Worm (Caenorhabditis elegans): Measurements from ENCODE around the gene srbc-45.

ce11 chrV:12773222-12773621 is 30.2 kb upstream of the srbc-45 start, which contains the start of gene ZC455.1:
- no peak for TF ChIP-seq snpc-4 (tag; optimal IDR thresholded peaks at IDR 0.05)
- TF ChIP-seq elt-3 (tag; optimal IDR thresholded peaks at IDR 0.05): no peak
- no peak for TF ChIP-seq nhr-237 (tag; optimal IDR thresholded peaks at IDR 0.05)
- TF ChIP-seq pha-4 (tag; optimal IDR thresholded peaks at IDR 0.05): no peak
- TF ChIP-seq ces-1 (GFP tag; optimal IDR thresholded peaks at IDR 0.05): no peak
- TF ChIP-seq unc-62 (GFP tag; optimal IDR thresholded peaks at IDR 0.05): no peak
- TF ChIP-seq flh-1 (GFP tag; optimal IDR thresholded peaks at IDR 0.05): no peak
- TF ChIP-seq ztf-11 (tag; optimal IDR thresholded peaks at IDR 0.05): no peak
- TF ChIP-seq M03D4.4 (tag; optimal IDR thresholded peaks at IDR 0.05): no peak
- no peak for TF ChIP-seq nhr-76 (tag; optimal IDR thresholded peaks at IDR 0.05)
- TF ChIP-seq lsy-2 (tag; optimal IDR thresholded peaks at IDR 0.05): no peak
- TF ChIP-seq nhr-28 (tag; optimal IDR thresholded peaks at IDR 0.05): no peak

Measured in whole organism, mixed stage, embryonic.